Worm (Caenorhabditis elegans) whole organism, L1 larva: ENCODE data around the gene W02B12.1.

Experiments used
- aha-1 ChIP-seq: fragments of 150-350 bp; optimal IDR thresholded peaks from 2 replicates; lab custom pipeline; 2014; ENCODE audit warnings: missing biosample characterization, missing genetic modification characterization
- ceh-90 ChIP-seq: sonication (generic microtip); optimal IDR thresholded peaks from 2 replicates; lab custom pipeline; 2016; ENCODE audit warnings: missing genetic modification characterization, missing compliant biosample characterization
- dpl-1 ChIP-seq, 3 experiments: fragments of 150-350 bp in 2 of 3; sonication (generic microtip) in 1 of 3; optimal IDR thresholded peaks; 2 replicates each; lab custom pipeline; 2014 to 2017; ENCODE audit warnings: missing biosample characterization in 3 of 3, missing genetic modification characterization in 3 of 3, missing genetic modification reagents in 3 of 3
- lin-13 ChIP-seq: fragments of 150-350 bp; optimal IDR thresholded peaks from 2 replicates; lab custom pipeline; 2014; ENCODE audit warnings: missing biosample characterization, missing genetic modification reagents, missing genetic modification characterization
- mdl-1 ChIP-seq, 2 experiments: fragments of 150-350 bp; optimal IDR thresholded peaks; 2 replicates each; lab custom pipeline; 2014 to 2017; ENCODE audit warnings: missing biosample characterization in 2 of 2, missing genetic modification characterization in 2 of 2, inconsistent platforms in 1 of 2
- nhr-76 ChIP-seq: sonication (generic microtip); optimal IDR thresholded peaks from 2 replicates; lab custom pipeline; 2017; ENCODE audit warnings: missing biosample characterization, missing genetic modification characterization
- unc-62 ChIP-seq: fragments of 150-350 bp; optimal IDR thresholded peaks from 2 replicates; lab custom pipeline; 2014; ENCODE audit warnings: missing biosample characterization, missing genetic modification reagents, missing genetic modification characterization

DNA sequence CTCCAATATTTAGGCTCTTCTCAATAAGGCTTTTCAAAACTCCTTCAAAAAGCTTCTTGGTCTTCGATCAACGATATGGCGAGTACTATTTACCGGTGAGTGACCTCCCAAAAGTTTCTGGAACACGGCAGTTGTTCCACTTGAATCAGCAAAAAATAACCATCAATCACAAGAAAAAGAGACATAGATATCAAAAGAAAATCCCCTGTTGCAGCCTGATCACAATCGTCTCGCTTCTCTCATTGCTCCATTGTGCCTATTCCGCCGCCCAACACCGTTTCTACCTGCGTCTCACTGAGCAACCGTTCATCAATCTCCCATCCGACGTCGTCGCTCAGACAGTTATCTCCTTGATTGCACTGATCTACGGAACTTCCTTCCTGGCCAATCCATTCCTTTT, 47.9 kb downstream of the W02B12.1 start, which contains the start of gene emc-5:
- TF ChIP-seq lin-13 (no peak), mdl-1 (tag; optimal IDR thresholded peaks at IDR 0.05; lab: Kevin White, UChicago) (no peak), ceh-90 (tag; lab: Kevin White, UChicago) (no peak), unc-62 (GFP tag; lab: Kevin White, UChicago) (no peak), nhr-76 (tag; lab: Kevin White, UChicago) (no peak), aha-1 (tag; lab: Kevin White, UChicago) (no peak), dpl-1 (GFP tag; optimal IDR thresholded peaks at IDR 0.05; lab: Kevin White, UChicago) (no peak)
